Fruit fly (Drosophila melanogaster): ENCODE results near the gene bip1.

Gene bip1

dm6 chr3L:8076160-8076559 is 17.6 kb upstream of the bip1 start (continued):
- no peak for TF ChIP-seq B-H2 (GFP tag; optimal IDR thresholded peaks at IDR 0.05)
- no peak for TF ChIP-seq CG1233 (GFP tag; optimal IDR thresholded peaks at IDR 0.05)
- no peak for TF ChIP-seq CG1602 (GFP tag; optimal IDR thresholded peaks at IDR 0.05)
- no peak for TF ChIP-seq MESR4 (GFP tag; optimal IDR thresholded peaks at IDR 0.05)
- no peak for TF ChIP-seq CG10274 (GFP tag; optimal IDR thresholded peaks at IDR 0.05)
- TF ChIP-seq Side (GFP tag; optimal IDR thresholded peaks at IDR 0.05): no peak
- TF ChIP-seq CG8281 (tag; optimal IDR thresholded peaks at IDR 0.05): no peak
- TF ChIP-seq CG4360 (GFP tag; IDR thresholded peaks at IDR 0.05): no peak
- TF ChIP-seq salm (tag; optimal IDR thresholded peaks at IDR 0.05): no peak
- peak; percentile 21 for TF ChIP-seq CG17359 (tag; optimal IDR thresholded peaks at IDR 0.05)
- TF ChIP-seq amos (GFP tag; IDR thresholded peaks at IDR 0.05; ENCODE audit: partially characterized antibody): no peak
- no peak for TF ChIP-seq sug (tag; optimal IDR thresholded peaks at IDR 0.05)
- peak; percentile 28 for TF ChIP-seq phol (tag; optimal IDR thresholded peaks at IDR 0.05)
- TF ChIP-seq MBD-R2 (GFP tag; IDR thresholded peaks at IDR 0.05): no peak
- TF ChIP-seq Med (GFP tag): peak; percentile 83
- no peak for TF ChIP-seq Atf-2 (GFP tag; optimal IDR thresholded peaks at IDR 0.05)
- TF ChIP-seq H15 (GFP tag; IDR thresholded peaks at IDR 0.05): no peak
- TF ChIP-seq jing (GFP tag; optimal IDR thresholded peaks at IDR 0.05): no peak
- TF ChIP-seq unpg (GFP tag; optimal IDR thresholded peaks at IDR 0.05): no peak
- TF ChIP-seq NC2β (GFP tag; optimal IDR thresholded peaks at IDR 0.05): no peak
- TF ChIP-seq Gug (GFP tag; IDR thresholded peaks at IDR 0.05): no peak
- no peak for TF ChIP-seq wek (GFP tag; optimal IDR thresholded peaks at IDR 0.05)
- no peak for TF ChIP-seq schlank (tag; optimal IDR thresholded peaks at IDR 0.05)
- TF ChIP-seq CG7963 (GFP tag; IDR thresholded peaks at IDR 0.05; ENCODE audit: partially characterized antibody): no peak
- no peak for TF ChIP-seq CG8944 (GFP tag; optimal IDR thresholded peaks at IDR 0.05)
- no peak for TF ChIP-seq Mrtf (GFP tag; IDR thresholded peaks at IDR 0.05)
- no peak for TF ChIP-seq bowl (GFP tag; IDR thresholded peaks at IDR 0.05)
- TF ChIP-seq tin (GFP tag; optimal IDR thresholded peaks at IDR 0.05): no peak
- no peak for TF ChIP-seq Sin3A (optimal IDR thresholded peaks at IDR 0.05)
- TF ChIP-seq Atf3 (GFP tag; optimal IDR thresholded peaks at IDR 0.05): no peak

- no peak for TF ChIP-seq Ravus (GFP tag; IDR thresholded peaks at IDR 0.05)
- TF ChIP-seq sd (tag; optimal IDR thresholded peaks at IDR 0.05): peak; percentile 67
- no peak for TF ChIP-seq Myb (GFP tag; optimal IDR thresholded peaks at IDR 0.05)
- TF ChIP-seq Fer1 (GFP tag; optimal IDR thresholded peaks at IDR 0.05): peak; percentile 11
- peak; percentile 32 for TF ChIP-seq lab (GFP tag; optimal IDR thresholded peaks at IDR 0.05)
- peak; percentile 74 for TF ChIP-seq oc (tag; optimal IDR thresholded peaks at IDR 0.05)
- peak; percentile 53 for TF ChIP-seq CG15269 (tag; optimal IDR thresholded peaks at IDR 0.05)
- TF ChIP-seq CG6813 (GFP tag; optimal IDR thresholded peaks at IDR 0.05): peak; percentile 9
- TF ChIP-seq CG17612 (GFP tag; IDR thresholded peaks at IDR 0.05): no peak
- no peak for TF ChIP-seq Dp (GFP tag; optimal IDR thresholded peaks at IDR 0.05)
- TF ChIP-seq CG13894 (tag; optimal IDR thresholded peaks at IDR 0.05): peak; percentile 48
- no peak for TF ChIP-seq HLH4C (GFP tag; IDR thresholded peaks at IDR 0.05; ENCODE audit: partially characterized antibody)
- no peak for TF ChIP-seq CG1792 (GFP tag; optimal IDR thresholded peaks at IDR 0.05)
- no peak for TF ChIP-seq gcm (GFP tag; optimal IDR thresholded peaks at IDR 0.05)
- TF ChIP-seq amos (GFP tag; IDR thresholded peaks at IDR 0.05; ENCODE audit: partially characterized antibody): no peak
- TF ChIP-seq caup (GFP tag; optimal IDR thresholded peaks at IDR 0.05; ENCODE audit: severe bottlenecking): peak; percentile 24
- TF ChIP-seq ci (GFP tag; IDR thresholded peaks at IDR 0.05): peak; percentile 38; the same call in 1 of the 3 replicates
- no peak for TF ChIP-seq CG17361 (GFP tag; IDR thresholded peaks at IDR 0.05)
- peak; percentile 5 for TF ChIP-seq CG13296 (GFP tag; optimal IDR thresholded peaks at IDR 0.05)
- TF ChIP-seq CG2678 (tag; optimal IDR thresholded peaks at IDR 0.05): peak; percentile 12
- no peak for TF ChIP-seq schlank (tag; optimal IDR thresholded peaks at IDR 0.05)
- no peak for TF ChIP-seq exex (tag; optimal IDR thresholded peaks at IDR 0.05)
- peak; percentile 67; the same call in 1 of the 4 replicates for TF ChIP-seq chinmo (GFP tag; IDR thresholded peaks at IDR 0.05; ENCODE audit: partially characterized antibody)
- TF ChIP-seq Sox102F (GFP tag; optimal IDR thresholded peaks at IDR 0.05): no peak
Measured at dm6 chr3L:8074944-8075343, 16.4 kb upstream of the bip1 start.
